Worm (Caenorhabditis elegans) whole organism, L4 larva: Measurements from ENCODE around the gene srx-73.

ENCODE experiments used
- nhr-10 ChIP-seq: fragments of 150-350 bp; optimal IDR thresholded peaks from 2 replicates; lab custom pipeline; 2014; ENCODE audit warnings: missing biosample characterization, missing genetic modification characterization
- nhr-237 ChIP-seq: sonication (generic microtip); optimal IDR thresholded peaks from 2 replicates; lab custom pipeline; 2017; ENCODE audit warnings: missing biosample characterization, missing genetic modification characterization
- spr-3 ChIP-seq: fragments of 200-800 bp; sonication (Bioruptor generic); optimal IDR thresholded peaks from 2 replicates; lab custom pipeline; 2018; ENCODE audit warnings: mild to moderate bottlenecking, missing genetic modification characterization, missing compliant biosample characterization
- unc-39 ChIP-seq: sonication (generic microtip); optimal IDR thresholded peaks from 2 replicates; lab custom pipeline; 2017; ENCODE audit warnings: missing biosample characterization, missing genetic modification characterization

DNA sequence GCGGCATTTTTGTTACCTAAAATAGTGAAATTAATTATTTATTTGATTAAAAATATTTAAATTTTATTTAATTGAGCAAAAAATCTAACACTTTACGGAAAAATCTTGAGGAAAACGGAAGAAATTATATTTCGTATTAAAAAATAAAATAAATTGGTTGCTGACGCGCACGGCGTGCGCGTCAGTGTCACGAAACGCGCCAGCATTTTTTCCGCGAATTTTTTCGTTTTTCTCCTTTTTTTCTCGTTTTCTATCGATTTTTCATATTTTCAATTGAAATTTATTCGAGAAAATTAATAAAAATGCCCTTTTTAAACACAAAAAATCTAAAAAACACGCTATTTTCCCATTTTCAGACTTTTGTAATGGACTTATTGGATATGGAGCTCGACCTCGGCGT lies 49.7 kb downstream of the srx-73 start, which contains the start of the genes Y61A9LA.10 and F54D11.4:
- TF ChIP-seq nhr-237 (tag; lab: Kevin White, UChicago) (no peak), unc-39 (tag; lab: Kevin White, UChicago) (no peak), nhr-10 (tag; lab: Kevin White, UChicago) (no peak), spr-3 (no peak)
